Fruit fly (Drosophila melanogaster): Measurements from ENCODE around the gene dj.

dj gene

dm6 chr3R:7086377-7087200 is 27.5 kb downstream of the dj start, which contains the start of gene alphaTub84B (continued):
- TF ChIP-seq vfl (GFP tag; optimal IDR thresholded peaks at IDR 0.05) (peak; percentile 67), Ets97D (GFP tag; optimal IDR thresholded peaks at IDR 0.05) (peak; percentile 62), MBD-R2 (GFP tag; IDR thresholded peaks at IDR 0.05) (peak; percentile 49), otp (GFP tag; IDR thresholded peaks at IDR 0.05) (peak; percentile 75; the same call in 2 of the 3 replicates), Six4 (GFP tag; optimal IDR thresholded peaks at IDR 0.05) (peak; percentile 6), Max (GFP tag; optimal IDR thresholded peaks at IDR 0.05) (peak; percentile 45), Sox102F (GFP tag; optimal IDR thresholded peaks at IDR 0.05) (no peak), pros (GFP tag; optimal IDR thresholded peaks at IDR 0.05) (peak; percentile 33), CG12219 (GFP tag; optimal IDR thresholded peaks at IDR 0.05) (peak; percentile 42), wek (GFP tag; optimal IDR thresholded peaks at IDR 0.05) (peak; percentile 70), twi (tag; optimal IDR thresholded peaks at IDR 0.05) (no peak), corto (GFP tag; optimal IDR thresholded peaks at IDR 0.05) (no peak), BEAF-32 (GFP tag; optimal IDR thresholded peaks at IDR 0.05) (peak; percentile 56), CG11247 (GFP tag; IDR thresholded peaks at IDR 0.05) (peak; percentile 65), CG13894 (tag; optimal IDR thresholded peaks at IDR 0.05) (peak; percentile 84), croc (GFP tag; conservative IDR thresholded peaks at IDR 0.05) (no peak), Lim3 (GFP tag; IDR thresholded peaks at IDR 0.05) (no peak), CG9876 (GFP tag; optimal IDR thresholded peaks at IDR 0.05) (peak; percentile 72), fd3F (GFP tag; optimal IDR thresholded peaks at IDR 0.05) (no peak), ab (GFP tag; optimal IDR thresholded peaks at IDR 0.05) (no peak), YL-1 (GFP tag; optimal IDR thresholded peaks at IDR 0.05) (peak; percentile 90), gt (GFP tag; IDR thresholded peaks at IDR 0.05) (no peak), caup (GFP tag; optimal IDR thresholded peaks at IDR 0.05; ENCODE audit: severe bottlenecking) (peak; percentile 84), gcm2 (GFP tag; optimal IDR thresholded peaks at IDR 0.05) (no peak), Awh (GFP tag; IDR thresholded peaks at IDR 0.05) (peak; percentile 42; the same call in 1 of the 2 replicates), kni (GFP tag; optimal IDR thresholded peaks at IDR 0.05) (peak; percentile 88), CG4854 (GFP tag; optimal IDR thresholded peaks at IDR 0.05) (peak; percentile 60), D (optimal IDR thresholded peaks at IDR 0.05) (no peak), D (GFP tag; optimal IDR thresholded peaks at IDR 0.05) (peak; percentile 48), Dref (GFP tag; IDR thresholded peaks at IDR 0.05) (peak; percentile 89), CG34376 (GFP tag; optimal IDR thresholded peaks at IDR 0.05) (peak; percentile 90), CG3838 (GFP tag; optimal IDR thresholded peaks at IDR 0.05) (no peak), CG4730 (GFP tag; IDR thresholded peaks at IDR 0.05) (no peak), bbx (GFP tag; IDR thresholded peaks at IDR 0.05; ENCODE audit: partially characterized antibody) (peak; percentile 69), kay (GFP tag; optimal IDR thresholded peaks at IDR 0.05) (peak; percentile 90), vvl (GFP tag; IDR thresholded peaks at IDR 0.05) (peak; percentile 88), CG15269 (tag; optimal IDR thresholded peaks at IDR 0.05) (peak; percentile 75), CG8281 (tag; optimal IDR thresholded peaks at IDR 0.05) (no peak), CG12299 (tag; optimal IDR thresholded peaks at IDR 0.05) (peak; percentile 31), CG18476 (GFP tag; optimal IDR thresholded peaks at IDR 0.05) (peak; percentile 36), CG12942 (GFP tag; optimal IDR thresholded peaks at IDR 0.05) (peak; percentile 55), Kr (GFP tag; optimal IDR thresholded peaks at IDR 0.05) (no peak), CG17385 (GFP tag; optimal IDR thresholded peaks at IDR 0.05) (peak; percentile 77), zfh1 (GFP tag; IDR thresholded peaks at IDR 0.05) (peak; percentile 78), tgo (GFP tag; IDR thresholded peaks at IDR 0.05) (peak; percentile 51; the same call in 2 of the 3 replicates), al (GFP tag; IDR thresholded peaks at IDR 0.05) (no peak), fru (optimal IDR thresholded peaks at IDR 0.05) (no peak), jigr1 (GFP tag; IDR thresholded peaks at IDR 0.05) (no peak), HLH3B (GFP tag; IDR thresholded peaks at IDR 0.05) (peak; percentile 47; the same call in 1 of the 2 replicates), peb (GFP tag; IDR thresholded peaks at IDR 0.05) (no peak)
